Worm (Caenorhabditis elegans): Measurements from ENCODE around the gene Y37D8A.29.

ce11 chrIII:12849691-12850090 lies 41.8 kb downstream of the Y37D8A.29 start:
- TF ChIP-seq ama-1 (optimal IDR thresholded peaks at IDR 0.05) (no peak), hmbx-1 (tag; optimal IDR thresholded peaks at IDR 0.05) (no peak), B0310.2 (tag; optimal IDR thresholded peaks at IDR 0.05) (no peak), scrt-1 (GFP tag; IDR thresholded peaks at IDR 0.05) (no peak)
